Worm (Caenorhabditis elegans) whole organism, late embryonic: ENCODE data around the gene C06A6.4.

ENCODE experiments used
- ceh-30 ChIP-seq: fragments of 150-350 bp; optimal IDR thresholded peaks from 2 replicates; lab custom pipeline; 2014; ENCODE audit warnings: missing biosample characterization, missing genetic modification characterization
- elt-2 ChIP-seq: sonication (generic microtip); optimal IDR thresholded peaks from 2 replicates; lab custom pipeline; 2016; ENCODE audit warnings: missing genetic modification reagents, missing genetic modification characterization, missing compliant biosample characterization
- pha-2 ChIP-seq: sonication (generic microtip); optimal IDR thresholded peaks from 2 replicates; lab custom pipeline; 2017; ENCODE audit warnings: mild to moderate bottlenecking, missing genetic modification characterization, missing compliant biosample characterization
- pha-4 ChIP-seq: fragments of 150-350 bp; optimal IDR thresholded peaks from 2 replicates; lab custom pipeline; 2018; ENCODE audit warnings: missing biosample characterization, missing genetic modification reagents, missing genetic modification characterization

DNA sequence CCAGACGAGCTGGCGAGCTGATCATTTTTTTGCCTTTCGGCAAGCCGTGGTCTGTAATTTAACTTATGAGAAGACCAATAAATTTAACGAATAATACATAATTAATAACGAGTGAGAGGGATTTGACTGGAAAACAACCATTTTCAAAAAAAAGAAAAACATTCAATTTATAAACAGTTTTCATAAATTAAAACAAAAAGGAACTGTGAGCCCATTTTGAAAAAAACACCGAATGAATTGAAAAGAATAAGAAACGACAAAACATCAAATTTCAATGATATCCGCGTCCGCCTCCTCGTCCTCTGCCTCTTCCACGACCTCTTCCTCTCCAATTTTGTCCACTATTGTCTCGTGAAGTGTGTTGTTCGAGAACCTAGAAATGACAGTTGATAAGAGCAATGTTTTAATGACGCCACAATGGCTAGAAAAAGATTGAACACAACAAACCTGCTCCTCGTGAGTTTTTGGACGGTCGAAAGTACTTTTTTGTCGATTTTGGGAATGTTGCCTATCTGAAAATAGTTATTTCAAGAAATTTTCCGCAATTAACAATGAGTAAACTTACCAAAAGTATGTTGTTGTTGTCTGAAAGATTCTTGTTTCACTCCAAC lies 45.2 kb downstream of the C06A6.4 start, which contains the start of gene tag-321:
- no peak for TF ChIP-seq elt-2 (tag; lab: Kevin White, UChicago)
- no peak for TF ChIP-seq pha-4 (tag; lab: Kevin White, UChicago)
- TF ChIP-seq ceh-30 (tag; lab: Kevin White, UChicago) = no peak
- TF ChIP-seq pha-2 (tag; lab: Kevin White, UChicago) = no peak
